Fruit fly (Drosophila melanogaster) whole organism, embryonic: Measurements from ENCODE around the gene CG7627.

Source experiments
- B-H1 ChIP-seq: fragments of 200-800 bp; sonication (Bioruptor generic); IDR thresholded peaks from 3 replicates; pipeline ENCODE4 v1.3.6; 2022; ENCODE audit warnings: missing biosample characterization, missing genetic modification characterization
- CG11093 ChIP-seq: fragments of 200-800 bp; sonication (Bioruptor generic); IDR thresholded peaks from 3 replicates; pipeline ENCODE4 v1.3.6; 2022; ENCODE audit warnings: missing biosample characterization, missing genetic modification characterization
- CG11504 ChIP-seq: fragments of 200-800 bp; sonication (Bioruptor generic); optimal IDR thresholded peaks from 3 replicates; lab custom pipeline; 2019; ENCODE audit warnings: missing biosample characterization, mild to moderate bottlenecking, missing genetic modification characterization, moderate library complexity
- CG12769 ChIP-seq: fragments of 200-800 bp; sonication (Bioruptor generic); optimal IDR thresholded peaks from 2 replicates; lab custom pipeline; 2019; ENCODE audit warnings: missing biosample characterization, mild to moderate bottlenecking, missing genetic modification characterization, moderate library complexity
- CG1647 ChIP-seq: fragments of 200-800 bp; sonication (Bioruptor generic); optimal IDR thresholded peaks from 3 replicates; lab custom pipeline; 2016; ENCODE audit warnings: missing biosample characterization, missing genetic modification characterization
- CG16863 ChIP-seq: fragments of 200-800 bp; sonication (Bioruptor generic); optimal IDR thresholded peaks from 3 replicates; lab custom pipeline; 2016; ENCODE audit warnings: missing biosample characterization, missing genetic modification characterization
- CG18619 ChIP-seq: fragments of 200-800 bp; sonication (Bioruptor generic); optimal IDR thresholded peaks from 3 replicates; lab custom pipeline; 2017; ENCODE audit warnings: missing biosample characterization, mild to moderate bottlenecking, missing genetic modification characterization
- CG30403 ChIP-seq: fragments of 200-800 bp; sonication (Bioruptor generic); optimal IDR thresholded peaks from 3 replicates; lab custom pipeline; 2016; ENCODE audit warnings: missing biosample characterization, missing genetic modification characterization
- CG3281 ChIP-seq: fragments of 200-800 bp; sonication (Bioruptor generic); optimal IDR thresholded peaks from 3 replicates; lab custom pipeline; 2017; ENCODE audit warnings: missing biosample characterization, mild to moderate bottlenecking, missing genetic modification characterization
- CG34224 ChIP-seq: fragments of 200-800 bp; sonication (Bioruptor generic); IDR thresholded peaks from 3 replicates; pipeline ENCODE4 v1.3.6; 2022; ENCODE audit warnings: missing biosample characterization, missing genetic modification characterization; ENCODE audit not compliant: partially characterized antibody
- CG34376 ChIP-seq: fragments of 200-800 bp; sonication (Bioruptor generic); optimal IDR thresholded peaks from 2 replicates; lab custom pipeline; 2018; ENCODE audit warnings: missing biosample characterization, mild to moderate bottlenecking, missing genetic modification characterization
- CG3847 ChIP-seq: fragments of 200-800 bp; sonication (Bioruptor generic); IDR thresholded peaks from 2 replicates; pipeline ENCODE4 v1.3.6; 2022; ENCODE audit warnings: missing biosample characterization, missing genetic modification characterization
- CG4820 ChIP-seq: fragments of 200-800 bp; sonication (Bioruptor generic); optimal IDR thresholded peaks from 3 replicates; lab custom pipeline; 2016; ENCODE audit warnings: missing biosample characterization, missing genetic modification characterization
- CG6765 ChIP-seq: fragments of 200-800 bp; sonication (Bioruptor generic); optimal IDR thresholded peaks from 3 replicates; lab custom pipeline; 2017; ENCODE audit warnings: missing biosample characterization, mild to moderate bottlenecking, missing genetic modification characterization
- CG6791 ChIP-seq: fragments of 200-800 bp; sonication (Bioruptor generic); IDR thresholded peaks from 3 replicates; pipeline ENCODE4 v1.3.6; 2022; ENCODE audit warnings: missing biosample characterization, missing genetic modification characterization; ENCODE audit not compliant: partially characterized antibody
- CG7556 ChIP-seq: fragments of 200-800 bp; sonication (Bioruptor generic); optimal IDR thresholded peaks from 2 replicates; lab custom pipeline; 2017; ENCODE audit warnings: missing biosample characterization, mild to moderate bottlenecking, missing genetic modification characterization
- CG8089 ChIP-seq: fragments of 200-800 bp; sonication (Bioruptor generic); optimal IDR thresholded peaks from 3 replicates; lab custom pipeline; 2016; ENCODE audit warnings: missing biosample characterization, missing genetic modification characterization
- CG8290 ChIP-seq, 3 experiments: fragments of 200-800 bp; sonication (Bioruptor generic); optimal IDR thresholded peaks; 2 replicates each; lab custom pipeline; 2016 to 2019; ENCODE audit warnings: missing biosample characterization in 3 of 3, missing genetic modification characterization in 3 of 3, mild to moderate bottlenecking in 2 of 3, moderate library complexity in 1 of 3
- CG8924 ChIP-seq: fragments of 200-800 bp; optimal IDR thresholded peaks from 3 replicates; lab custom pipeline; 2019; ENCODE audit warnings: missing biosample characterization, mild to moderate bottlenecking, missing genetic modification characterization, moderate library complexity
- CHES-1-like ChIP-seq: fragments of 200-800 bp; sonication (Bioruptor generic); optimal IDR thresholded peaks from 2 replicates; lab custom pipeline; 2016; ENCODE audit warnings: missing biosample characterization, missing genetic modification characterization
- Dad ChIP-seq: fragments of 200-800 bp; sonication (Bioruptor generic); optimal IDR thresholded peaks from 3 replicates; lab custom pipeline; 2016; ENCODE audit warnings: missing biosample characterization, missing genetic modification characterization
- Dek ChIP-seq: fragments of 200-800 bp; sonication (Bioruptor generic); optimal IDR thresholded peaks from 3 replicates; lab custom pipeline; 2019; ENCODE audit warnings: missing biosample characterization, mild to moderate bottlenecking, missing genetic modification characterization, moderate library complexity
- Dip3 ChIP-seq: fragments of 200-800 bp; sonication (Bioruptor generic); optimal IDR thresholded peaks from 3 replicates; lab custom pipeline; 2016; ENCODE audit warnings: missing biosample characterization, missing genetic modification characterization
- Dp ChIP-seq: fragments of 200-800 bp; sonication (Bioruptor generic); optimal IDR thresholded peaks from 2 replicates; lab custom pipeline; 2018; ENCODE audit warnings: missing biosample characterization, mild to moderate bottlenecking, missing genetic modification characterization, moderate library complexity
- ERR ChIP-seq: fragments of 200-800 bp; sonication (Bioruptor generic); optimal IDR thresholded peaks from 2 replicates; lab custom pipeline; 2016; ENCODE audit warnings: missing biosample characterization, missing genetic modification characterization
- Fer1 ChIP-seq: fragments of 200-800 bp; sonication (Bioruptor generic); optimal IDR thresholded peaks from 2 replicates; lab custom pipeline; 2017; ENCODE audit warnings: missing biosample characterization, mild to moderate bottlenecking, missing genetic modification characterization
- HLH54F ChIP-seq: fragments of 200-800 bp; sonication (Bioruptor generic); optimal IDR thresholded peaks from 3 replicates; lab custom pipeline; 2016; ENCODE audit warnings: missing biosample characterization, missing genetic modification characterization
- HmgZ ChIP-seq: fragments of 200-800 bp; sonication (Bioruptor generic); optimal IDR thresholded peaks from 2 replicates; lab custom pipeline; 2018; ENCODE audit warnings: missing biosample characterization, mild to moderate bottlenecking, missing genetic modification characterization
- Hmr ChIP-seq: fragments of 200-800 bp; sonication (Bioruptor generic); optimal IDR thresholded peaks from 3 replicates; lab custom pipeline; 2017; ENCODE audit warnings: mild to moderate bottlenecking, missing biosample characterization, missing genetic modification reagents, missing genetic modification characterization
- MESR4 ChIP-seq: fragments of 200-800 bp; sonication (Bioruptor generic); optimal IDR thresholded peaks from 2 replicates; lab custom pipeline; 2018; ENCODE audit warnings: missing biosample characterization, mild to moderate bottlenecking, missing genetic modification characterization, moderate library complexity
- Nf-YC ChIP-seq: fragments of 200-800 bp; optimal IDR thresholded peaks from 3 replicates; lab custom pipeline; 2019; ENCODE audit warnings: missing biosample characterization, mild to moderate bottlenecking, missing genetic modification characterization, moderate library complexity
- Pdp1 ChIP-seq, 2 experiments: fragments of 200-800 bp; sonication (Bioruptor generic); optimal IDR thresholded peaks; 3 replicates each; lab custom pipeline; 2016; ENCODE audit warnings: missing biosample characterization in 2 of 2, missing genetic modification characterization in 2 of 2, mild to moderate bottlenecking in 1 of 2, moderate library complexity in 1 of 2
- Side ChIP-seq: fragments of 200-800 bp; sonication (Bioruptor generic); optimal IDR thresholded peaks from 2 replicates; lab custom pipeline; 2016; ENCODE audit warnings: missing biosample characterization, missing genetic modification characterization
- Sin3A ChIP-seq: fragments of >200 bp; optimal IDR thresholded peaks from 2 replicates; lab custom pipeline; 2018
- Stat92E ChIP-seq, 3 experiments: fragments of >200 bp in 2 of 3; fragments of 200-800 bp in 1 of 3; sonication (Bioruptor generic) in 1 of 3; optimal IDR thresholded peaks; 2 replicates each; lab custom pipeline; 2017 to 2019; ENCODE audit warnings: missing biosample characterization in 3 of 3, missing genetic modification characterization in 3 of 3, mild to moderate bottlenecking in 1 of 3, moderate library complexity in 1 of 3
- caup ChIP-seq: fragments of 200-800 bp; sonication (Bioruptor generic); optimal IDR thresholded peaks from 3 replicates; lab custom pipeline; 2017; ENCODE audit warnings: missing biosample characterization, mild to moderate bottlenecking, missing genetic modification characterization, moderate library complexity; ENCODE audit not compliant: severe bottlenecking
- dmrt11E ChIP-seq: fragments of 200-800 bp; sonication (Bioruptor generic); optimal IDR thresholded peaks from 3 replicates; lab custom pipeline; 2018; ENCODE audit warnings: missing biosample characterization, mild to moderate bottlenecking, missing genetic modification characterization, moderate library complexity
- gsb ChIP-seq: fragments of 200-800 bp; sonication (Bioruptor generic); IDR thresholded peaks from 2 replicates; pipeline ENCODE4 v1.3.6; 2022; ENCODE audit warnings: missing biosample characterization, missing genetic modification characterization
- oc ChIP-seq: fragments of 200-800 bp; sonication (Bioruptor generic); optimal IDR thresholded peaks from 2 replicates; lab custom pipeline; 2018; ENCODE audit warnings: missing biosample characterization, mild to moderate bottlenecking, missing genetic modification characterization, moderate library complexity
- p53 ChIP-seq: fragments of 200-800 bp; sonication (Bioruptor generic); optimal IDR thresholded peaks from 2 replicates; lab custom pipeline; 2016; ENCODE audit warnings: missing biosample characterization, missing genetic modification characterization
- pan ChIP-seq, 4 experiments: fragments of >200 bp in 3 of 4; fragments of 200-800 bp in 1 of 4; sonication (Bioruptor generic) in 1 of 4; optimal IDR thresholded peaks in 3 of 4; IDR thresholded peaks in 1 of 4; 2 replicates each; pipeline versions ENCODE4 v1.3.6 to Lab custom; 2017 to 2022; ENCODE audit warnings: missing biosample characterization in 2 of 4, missing genetic modification characterization in 2 of 4, mixed read lengths in 1 of 4
- peb ChIP-seq: fragments of 200-800 bp; sonication (Bioruptor generic); IDR thresholded peaks from 2 replicates; pipeline ENCODE4 v1.3.6; 2022; ENCODE audit warnings: missing biosample characterization, missing genetic modification characterization
- pfk ChIP-seq: fragments of 200-800 bp; sonication (Bioruptor generic); optimal IDR thresholded peaks from 2 replicates; lab custom pipeline; 2018; ENCODE audit warnings: missing biosample characterization, mild to moderate bottlenecking, missing genetic modification characterization, moderate library complexity
- pho ChIP-seq: fragments of 200-800 bp; sonication (Bioruptor generic); optimal IDR thresholded peaks from 2 replicates; lab custom pipeline; 2016; ENCODE audit warnings: missing biosample characterization, missing genetic modification characterization
- pum ChIP-seq: fragments of 200-800 bp; sonication (Bioruptor generic); optimal IDR thresholded peaks from 2 replicates; lab custom pipeline; 2016; ENCODE audit warnings: missing biosample characterization, missing genetic modification characterization
- ranshi ChIP-seq: fragments of 200-800 bp; sonication (Bioruptor generic); IDR thresholded peaks from 2 replicates; pipeline ENCODE4 v1.3.6; 2022; ENCODE audit warnings: missing biosample characterization, missing genetic modification characterization
- sens ChIP-seq: fragments of 200-800 bp; sonication (Bioruptor generic); peaks from one replicate; lab custom pipeline; 2016; ENCODE audit warnings: missing biosample characterization, missing genetic modification characterization
- tin ChIP-seq: fragments of 200-800 bp; sonication (Bioruptor generic); optimal IDR thresholded peaks from 3 replicates; lab custom pipeline; 2016; ENCODE audit warnings: missing biosample characterization, missing genetic modification characterization

Gene CG7627

dm6 chr2L:8319858-8320525, 42.3 kb downstream of the CG7627 start, which contains the start of the genes mtsh and strat (continued):
- TF ChIP-seq Nf-YC (no peak), MESR4 (peak; percentile 64), pan (optimal IDR thresholded peaks at IDR 0.05; lab: Kevin White, UChicago) (no peak), pan (GFP tag; optimal IDR thresholded peaks at IDR 0.05 in 1 of 2, IDR thresholded peaks at IDR 0.05 in 1 of 2) (peak in 1 of 2 experiments; percentile 58), Fer1 (GFP tag; lab: Kevin White, UChicago) (peak; percentile 86), Dp (GFP tag; lab: Kevin White, UChicago) (peak; percentile 85), CG6791 (GFP tag; lab: Robert Waterston, UW) (peak; percentile 78), CG8089 (GFP tag; lab: Kevin White, UChicago) (no peak), Sin3A (lab: Kevin White, UChicago) (peak; percentile 50), oc (tag; lab: Kevin White, UChicago) (no peak), Dip3 (GFP tag; lab: Kevin White, UChicago) (peak; percentile 23), pfk (GFP tag; lab: Kevin White, UChicago) (peak; percentile 5), CG30403 (GFP tag; lab: Kevin White, UChicago) (peak; percentile 41), CG18619 (GFP tag; lab: Kevin White, UChicago) (peak; percentile 31), Stat92E (GFP tag; optimal IDR thresholded peaks at IDR 0.05; lab: Kevin White, UChicago) (no peak), Dek (peak; percentile 13), CG34224 (GFP tag; lab: Robert Waterston, UW) (peak; percentile 59), Side (GFP tag; lab: Kevin White, UChicago) (peak; percentile 72), CG12769 (tag; lab: Kevin White, UChicago) (no peak), CG11093 (GFP tag; lab: Robert Waterston, UW) (no peak), CG11504 (tag; lab: Kevin White, UChicago) (no peak), CG34376 (GFP tag; lab: Kevin White, UChicago) (peak; percentile 84), CG16863 (peak; percentile 13), dmrt11E (peak; percentile 19), Pdp1 (GFP tag; optimal IDR thresholded peaks at IDR 0.05; lab: Kevin White, UChicago) (peak in 1 of 2 experiments; percentile 8), Dad (GFP tag; lab: Kevin White, UChicago) (peak; percentile 75), CG3847 (GFP tag; lab: Robert Waterston, UW) (peak; percentile 60; the same call in 1 of the 2 replicates), caup (GFP tag; lab: Kevin White, UChicago) (peak; percentile 86), pho (GFP tag; lab: Kevin White, UChicago) (peak; percentile 28), ERR (GFP tag; lab: Kevin White, UChicago) (peak; percentile 44), CG3281 (GFP tag; lab: Kevin White, UChicago) (peak; percentile 76), Hmr (peak; percentile 78), CG8924 (tag; lab: Kevin White, UChicago) (peak; percentile 16), peb (GFP tag; lab: Robert Waterston, UW) (peak; percentile 31; the same call in 1 of the 2 replicates), sens (GFP tag; lab: Kevin White, UChicago) (peak; percentile 91), CG6765 (GFP tag; lab: Kevin White, UChicago) (peak; percentile 81), gsb (GFP tag; lab: Robert Waterston, UW) (peak; percentile 33; the same call in 1 of the 2 replicates), CG7556 (GFP tag; lab: Kevin White, UChicago) (peak; percentile 54), CG4820 (GFP tag; lab: Kevin White, UChicago) (peak; percentile 45), HLH54F (GFP tag; lab: Kevin White, UChicago) (peak; percentile 43), pum (GFP tag; lab: Kevin White, UChicago) (no peak), tin (peak; percentile 35), CG1647 (GFP tag; lab: Kevin White, UChicago) (peak; percentile 18), CG8290 (GFP tag; optimal IDR thresholded peaks at IDR 0.05; lab: Kevin White, UChicago) (peak; percentile 16), CG8290 (tag; optimal IDR thresholded peaks at IDR 0.05; lab: Kevin White, UChicago) (no peak), CHES-1-like (GFP tag; lab: Kevin White, UChicago) (peak; percentile 55), HmgZ (peak; percentile 60), ranshi (GFP tag; lab: Robert Waterston, UW) (peak; percentile 48; the same call in 1 of the 2 replicates), p53 (GFP tag; lab: Kevin White, UChicago) (peak; percentile 51), B-H1 (GFP tag; lab: Robert Waterston, UW) (peak; percentile 16; the same call in 1 of the 3 replicates)
